Fruit fly (Drosophila melanogaster) whole organism, prepupa: Measurements from ENCODE around the gene ETHR.

Experiments used
- Blimp-1 ChIP-seq: fragments of 200-800 bp; sonication (Bioruptor generic); optimal IDR thresholded peaks from 3 replicates; lab custom pipeline; 2017; ENCODE audit warnings: missing biosample characterization, missing genetic modification characterization, mild to moderate bottlenecking, moderate library complexity, missing genetic modification reagents
- CG11294 ChIP-seq: fragments of 200-800 bp; sonication (Bioruptor generic); IDR thresholded peaks from 2 replicates; pipeline ENCODE4 v1.3.6; 2022; ENCODE audit warnings: missing biosample characterization, missing genetic modification characterization
- CG11762 ChIP-seq: fragments of 200-800 bp; sonication (Bioruptor generic); optimal IDR thresholded peaks from 3 replicates; lab custom pipeline; 2016; ENCODE audit warnings: missing biosample characterization, missing genetic modification characterization; ENCODE audit not compliant: insufficient read depth
- CG11902 ChIP-seq: fragments of 200-800 bp; sonication (Bioruptor generic); optimal IDR thresholded peaks from 3 replicates; lab custom pipeline; 2016; ENCODE audit warnings: missing biosample characterization, missing genetic modification characterization
- CG15336 ChIP-seq: fragments of 200-800 bp; sonication (Bioruptor generic); IDR thresholded peaks from 2 replicates; pipeline ENCODE4 v1.3.6; 2022; ENCODE audit warnings: missing biosample characterization, missing genetic modification characterization
- CG1621 ChIP-seq: fragments of 200-800 bp; sonication (Bioruptor generic); optimal IDR thresholded peaks from 3 replicates; lab custom pipeline; 2018; ENCODE audit warnings: missing biosample characterization, mild to moderate bottlenecking, missing genetic modification characterization
- CG16779 ChIP-seq: fragments of 200-800 bp; sonication (Bioruptor generic); optimal IDR thresholded peaks from 3 replicates; lab custom pipeline; 2017; ENCODE audit warnings: missing biosample characterization, mild to moderate bottlenecking, missing genetic modification characterization
- CG3032 ChIP-seq: fragments of 200-800 bp; optimal IDR thresholded peaks from 2 replicates; lab custom pipeline; 2019; ENCODE audit warnings: missing biosample characterization, mild to moderate bottlenecking, missing genetic modification characterization, moderate library complexity
- CG31627 ChIP-seq: fragments of 200-800 bp; sonication (Bioruptor generic); optimal IDR thresholded peaks from 3 replicates; lab custom pipeline; 2016; ENCODE audit warnings: missing biosample characterization, missing genetic modification characterization
- CG32006 ChIP-seq: fragments of 200-800 bp; sonication (Bioruptor generic); optimal IDR thresholded peaks from 3 replicates; lab custom pipeline; 2017; ENCODE audit warnings: missing biosample characterization, mild to moderate bottlenecking, missing genetic modification characterization
- CG3919 ChIP-seq: fragments of 200-800 bp; sonication (Bioruptor generic); optimal IDR thresholded peaks from 3 replicates; lab custom pipeline; 2016; ENCODE audit warnings: missing biosample characterization, missing genetic modification characterization
- CG4318 ChIP-seq: fragments of 200-800 bp; sonication (Bioruptor generic); optimal IDR thresholded peaks from 3 replicates; lab custom pipeline; 2017; ENCODE audit warnings: missing biosample characterization, mild to moderate bottlenecking, missing genetic modification characterization
- CG6163 ChIP-seq: fragments of 200-800 bp; sonication (Bioruptor generic); IDR thresholded peaks from 3 replicates; pipeline ENCODE4 v1.3.6; 2022; ENCODE audit warnings: missing biosample characterization, missing genetic modification characterization
- CG6276 ChIP-seq: fragments of 200-800 bp; sonication (Bioruptor generic); optimal IDR thresholded peaks from 2 replicates; lab custom pipeline; 2017; ENCODE audit warnings: missing biosample characterization, mild to moderate bottlenecking, missing genetic modification characterization
- CG6792 ChIP-seq: fragments of 200-800 bp; sonication (Bioruptor generic); optimal IDR thresholded peaks from 3 replicates; lab custom pipeline; 2016; ENCODE audit warnings: missing biosample characterization, missing genetic modification characterization
- CG6808 ChIP-seq: fragments of 200-800 bp; sonication (Bioruptor generic); optimal IDR thresholded peaks from 3 replicates; lab custom pipeline; 2017; ENCODE audit warnings: missing biosample characterization, missing genetic modification characterization, mild to moderate bottlenecking, moderate library complexity, missing genetic modification reagents
- CG6854 ChIP-seq: fragments of 200-800 bp; sonication (Bioruptor generic); optimal IDR thresholded peaks from 2 replicates; lab custom pipeline; 2017; ENCODE audit warnings: missing biosample characterization, mild to moderate bottlenecking, missing genetic modification characterization
- CG7368 ChIP-seq: fragments of 200-800 bp; sonication (Bioruptor generic); optimal IDR thresholded peaks from 3 replicates; lab custom pipeline; 2016; ENCODE audit warnings: missing biosample characterization, missing genetic modification characterization
- CG8119 ChIP-seq: fragments of 200-800 bp; sonication (Bioruptor generic); IDR thresholded peaks from 3 replicates; pipeline ENCODE4 v1.3.6; 2022; ENCODE audit warnings: missing biosample characterization, missing genetic modification characterization
- CG8319 ChIP-seq: fragments of 200-800 bp; sonication (Bioruptor generic); optimal IDR thresholded peaks from 3 replicates; lab custom pipeline; 2016; ENCODE audit warnings: missing biosample characterization, missing genetic modification characterization
- CG8632 ChIP-seq: fragments of 200-800 bp; sonication (Bioruptor generic); optimal IDR thresholded peaks from 3 replicates; lab custom pipeline; 2016; ENCODE audit warnings: missing biosample characterization, missing genetic modification characterization
- CG9139 ChIP-seq: fragments of 200-800 bp; sonication (Bioruptor generic); optimal IDR thresholded peaks from 3 replicates; lab custom pipeline; 2017; ENCODE audit warnings: missing biosample characterization, mild to moderate bottlenecking, missing genetic modification characterization
- Eip75B ChIP-seq: fragments of 200-800 bp; sonication (Bioruptor generic); optimal IDR thresholded peaks from 3 replicates; lab custom pipeline; 2016; ENCODE audit warnings: missing biosample characterization, missing genetic modification characterization
- Eip78C ChIP-seq: fragments of 200-800 bp; sonication (Bioruptor generic); peaks from one replicate; lab custom pipeline; 2016; ENCODE audit warnings: missing biosample characterization, missing genetic modification characterization
- Eip93F ChIP-seq: fragments of 200-800 bp; sonication (Bioruptor generic); optimal IDR thresholded peaks from 2 replicates; lab custom pipeline; 2016; ENCODE audit warnings: missing biosample characterization, mild to moderate bottlenecking, missing genetic modification characterization
- Ets21C ChIP-seq: fragments of 200-800 bp; sonication (Bioruptor generic); optimal IDR thresholded peaks from 3 replicates; lab custom pipeline; 2016; ENCODE audit warnings: missing biosample characterization, missing genetic modification characterization
- Ets96B ChIP-seq: fragments of 200-800 bp; optimal IDR thresholded peaks from 2 replicates; lab custom pipeline; 2019; ENCODE audit warnings: missing biosample characterization, mild to moderate bottlenecking, missing genetic modification characterization, moderate library complexity
- Gug ChIP-seq: fragments of 200-800 bp; sonication (Bioruptor generic); IDR thresholded peaks from 2 replicates; pipeline ENCODE4 v1.3.6; 2022; ENCODE audit warnings: missing biosample characterization, missing genetic modification characterization
- Hr38 ChIP-seq: sonication (Bioruptor generic); optimal IDR thresholded peaks from 2 replicates; lab custom pipeline; 2016; ENCODE audit warnings: missing biosample characterization, missing genetic modification characterization
- Lpt ChIP-seq: fragments of 200-800 bp; sonication (Bioruptor generic); optimal IDR thresholded peaks from 3 replicates; lab custom pipeline; 2016; ENCODE audit warnings: missing biosample characterization, missing genetic modification characterization
- OdsH ChIP-seq: fragments of 200-800 bp; sonication (Bioruptor generic); optimal IDR thresholded peaks from 3 replicates; lab custom pipeline; 2016; ENCODE audit warnings: missing biosample characterization, missing genetic modification characterization
- Smox ChIP-seq: fragments of 200-800 bp; sonication (Bioruptor generic); optimal IDR thresholded peaks from 3 replicates; lab custom pipeline; 2016; ENCODE audit warnings: missing biosample characterization, missing genetic modification characterization
- Sox102F ChIP-seq: fragments of 200-800 bp; sonication (Bioruptor generic); optimal IDR thresholded peaks from 2 replicates; lab custom pipeline; 2016; ENCODE audit warnings: missing biosample characterization, mild to moderate bottlenecking, missing genetic modification characterization
- Sox14 ChIP-seq: fragments of 200-800 bp; sonication (Bioruptor generic); optimal IDR thresholded peaks from 3 replicates; lab custom pipeline; 2016; ENCODE audit warnings: missing biosample characterization, missing genetic modification characterization
- achi ChIP-seq: fragments of 200-800 bp; sonication (Bioruptor generic); optimal IDR thresholded peaks from 3 replicates; lab custom pipeline; 2016; ENCODE audit warnings: missing biosample characterization, missing genetic modification characterization
- acj6 ChIP-seq: fragments of 200-800 bp; sonication (Bioruptor generic); optimal IDR thresholded peaks from 3 replicates; lab custom pipeline; 2016; ENCODE audit warnings: missing biosample characterization, missing genetic modification characterization
- cyc ChIP-seq: fragments of 200-800 bp; sonication (Bioruptor generic); optimal IDR thresholded peaks from 3 replicates; lab custom pipeline; 2016; ENCODE audit warnings: missing biosample characterization, missing genetic modification characterization
- esn ChIP-seq: fragments of 200-800 bp; sonication (Bioruptor generic); optimal IDR thresholded peaks from 2 replicates; lab custom pipeline; 2016; ENCODE audit warnings: missing biosample characterization, mild to moderate bottlenecking, missing genetic modification characterization, moderate library complexity
- fd59A ChIP-seq: fragments of 200-800 bp; sonication (Bioruptor generic); optimal IDR thresholded peaks from 2 replicates; lab custom pipeline; 2017; ENCODE audit warnings: missing biosample characterization, mild to moderate bottlenecking, missing genetic modification characterization, missing genetic modification reagents
- fkh ChIP-seq: fragments of 200-800 bp; sonication (Bioruptor generic); optimal IDR thresholded peaks from 3 replicates; lab custom pipeline; 2017; ENCODE audit warnings: missing biosample characterization, mild to moderate bottlenecking, missing genetic modification characterization, moderate library complexity
- net ChIP-seq: fragments of 200-800 bp; sonication (Bioruptor generic); optimal IDR thresholded peaks from 3 replicates; lab custom pipeline; 2016; ENCODE audit warnings: missing biosample characterization, missing genetic modification characterization
- pdm3 ChIP-seq: fragments of 200-800 bp; sonication (Bioruptor generic); optimal IDR thresholded peaks from 3 replicates; lab custom pipeline; 2016; ENCODE audit warnings: missing biosample characterization, missing genetic modification characterization
- salr ChIP-seq, 2 experiments: fragments of 200-800 bp; sonication (Bioruptor generic); optimal IDR thresholded peaks; 3 replicates each; lab custom pipeline; 2016 to 2018; ENCODE audit warnings: missing biosample characterization in 2 of 2, missing genetic modification characterization in 2 of 2, mild to moderate bottlenecking in 1 of 2
- spab ChIP-seq: fragments of 200-800 bp; sonication (Bioruptor generic); optimal IDR thresholded peaks from 2 replicates; lab custom pipeline; 2017; ENCODE audit warnings: missing biosample characterization, mild to moderate bottlenecking, missing genetic modification characterization, missing genetic modification reagents
- svp ChIP-seq: fragments of 200-800 bp; sonication (Bioruptor generic); peaks from one replicate; lab custom pipeline; 2016; ENCODE audit warnings: missing biosample characterization, missing genetic modification characterization
- topi ChIP-seq: fragments of 200-800 bp; sonication (Bioruptor generic); optimal IDR thresholded peaks from 3 replicates; lab custom pipeline; 2016; ENCODE audit warnings: missing biosample characterization, missing genetic modification characterization
- vri ChIP-seq: fragments of 200-800 bp; sonication (Bioruptor generic); optimal IDR thresholded peaks from 3 replicates; lab custom pipeline; 2016; ENCODE audit warnings: missing biosample characterization, mild to moderate bottlenecking, missing genetic modification characterization

Gene ETHR

DNA sequence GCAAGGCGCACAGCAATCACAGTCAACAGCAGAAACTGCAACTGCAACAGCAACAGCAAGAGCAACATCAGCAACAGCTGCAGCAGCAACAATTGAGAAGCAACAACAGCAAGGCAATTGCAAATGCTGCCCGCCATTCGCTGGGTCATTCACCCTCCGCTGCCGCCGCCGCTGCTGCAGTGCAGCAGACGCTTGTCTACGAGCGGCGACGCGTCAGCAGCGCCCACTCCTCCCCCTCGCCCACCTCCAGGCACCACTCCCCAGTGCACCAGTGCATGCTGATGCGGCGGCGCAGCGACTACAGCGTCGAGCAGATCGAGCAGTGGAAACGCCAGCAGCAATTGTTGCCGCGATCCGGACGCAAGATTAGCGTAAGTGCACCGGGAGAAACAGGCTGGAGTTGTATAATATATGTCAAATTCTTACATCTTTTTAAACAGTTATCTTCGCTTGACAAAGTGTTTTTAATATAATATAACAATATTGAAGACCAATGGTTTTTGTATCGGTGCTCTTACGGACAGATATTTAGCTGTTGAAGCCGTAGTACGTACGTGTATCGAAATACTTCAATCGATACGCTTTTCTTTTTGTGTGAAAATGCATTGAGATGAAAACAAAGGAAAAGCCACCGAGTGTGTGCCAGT lies 41.0 kb upstream of the ETHR start (continued):
- peak; percentile 64 for TF ChIP-seq CG16779 (tag; lab: Kevin White, UChicago)
- TF ChIP-seq cyc = peak; percentile 15
- TF ChIP-seq CG6276 (GFP tag; lab: Kevin White, UChicago) = peak; percentile 93
- peak; percentile 70 for TF ChIP-seq CG1621 (tag; lab: Kevin White, UChicago)
- TF ChIP-seq achi = peak; percentile 78
- no peak for TF ChIP-seq CG9139 (GFP tag; lab: Kevin White, UChicago)
- TF ChIP-seq CG3919 (GFP tag; lab: Kevin White, UChicago) = peak; percentile 82
- TF ChIP-seq Sox14 (GFP tag; lab: Kevin White, UChicago) = peak; percentile 87
- peak; percentile 66 for TF ChIP-seq Ets96B (tag; lab: Kevin White, UChicago)
- peak; percentile 72 for TF ChIP-seq CG6792
- peak; percentile 64 for TF ChIP-seq fd59A (GFP tag; lab: Kevin White, UChicago)
- no peak for TF ChIP-seq Blimp-1
- TF ChIP-seq vri (GFP tag; lab: Kevin White, UChicago) = peak; percentile 12
- TF ChIP-seq spab (GFP tag; lab: Kevin White, UChicago) = peak; percentile 69
- TF ChIP-seq net = peak; percentile 81
- peak; percentile 66 for TF ChIP-seq CG7368 (GFP tag; lab: Kevin White, UChicago)
- peak; percentile 72 for TF ChIP-seq CG11294
- TF ChIP-seq CG8119 = peak; percentile 91
- peak; percentile 70 for TF ChIP-seq topi (GFP tag; lab: Kevin White, UChicago)

DNA sequence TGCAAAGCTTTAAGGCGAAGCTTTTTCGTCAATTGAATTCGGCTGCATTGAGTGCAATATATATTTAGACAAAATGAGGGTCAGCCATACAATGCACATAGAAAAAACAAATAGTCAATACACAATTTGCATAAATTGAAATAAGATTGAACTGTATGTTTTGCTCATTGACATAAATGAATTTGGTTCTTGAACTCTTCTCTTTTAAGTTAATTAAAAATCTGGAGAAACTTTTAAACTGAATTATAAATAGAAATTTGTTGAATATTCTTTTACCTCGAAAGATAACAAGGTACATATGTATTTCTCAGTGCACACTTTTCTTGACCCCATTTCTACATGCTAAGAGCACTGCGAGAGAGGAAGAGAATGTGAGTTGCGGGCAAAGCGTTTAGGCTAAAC lies 40.5 kb upstream of the ETHR start:
- TF ChIP-seq CG11902 (no peak), Eip75B (GFP tag; lab: Kevin White, UChicago) (no peak), CG15336 (GFP tag; lab: Robert Waterston, UW) (peak; percentile 70), Hr38 (no peak), CG3919 (GFP tag; lab: Kevin White, UChicago) (no peak), CG11294 (peak; percentile 48; the same call in 1 of the 2 replicates), CG6854 (GFP tag; lab: Kevin White, UChicago) (no peak), CG6163 (peak; percentile 37; the same call in 2 of the 3 replicates), salr (GFP tag; optimal IDR thresholded peaks at IDR 0.05; lab: Kevin White, UChicago) (peak in 1 of 2 experiments; percentile 78), fkh (no peak), Eip93F (no peak), CG8319 (GFP tag; lab: Kevin White, UChicago) (no peak), CG8632 (GFP tag; lab: Kevin White, UChicago) (no peak), Eip78C (peak; percentile 64), Gug (peak; percentile 64), CG9139 (GFP tag; lab: Kevin White, UChicago) (no peak), CG11762 (GFP tag; lab: Kevin White, UChicago) (no peak), esn (GFP tag; lab: Kevin White, UChicago) (no peak), Lpt (GFP tag; lab: Kevin White, UChicago) (no peak), cyc (no peak), Sox14 (GFP tag; lab: Kevin White, UChicago) (no peak), CG6276 (GFP tag; lab: Kevin White, UChicago) (peak; percentile 57), topi (GFP tag; lab: Kevin White, UChicago) (no peak), Blimp-1 (no peak), CG6808 (GFP tag; lab: Kevin White, UChicago) (no peak), acj6 (GFP tag; lab: Kevin White, UChicago) (no peak), CG16779 (tag; lab: Kevin White, UChicago) (no peak), CG32006 (peak; percentile 85), Sox102F (GFP tag; lab: Kevin White, UChicago) (no peak), Ets96B (tag; lab: Kevin White, UChicago) (no peak), CG7368 (GFP tag; lab: Kevin White, UChicago) (no peak), fd59A (GFP tag; lab: Kevin White, UChicago) (no peak), pdm3 (peak; percentile 33), CG6792 (no peak), CG31627 (GFP tag; lab: Kevin White, UChicago) (no peak), spab (GFP tag; lab: Kevin White, UChicago) (no peak), CG3032 (tag; lab: Kevin White, UChicago) (no peak), OdsH (peak; percentile 18), Ets21C (no peak), Smox (GFP tag; lab: Kevin White, UChicago) (no peak), CG4318 (GFP tag; lab: Kevin White, UChicago) (peak; percentile 47), svp (GFP tag; lab: Kevin White, UChicago) (peak; percentile 83), net (peak; percentile 27)
